Worm (Caenorhabditis elegans) whole organism, L4 larva: ENCODE results near the gene F22B3.5.
A peak's percentile ranks its signal among the peaks of the same experiment; 100 is the strongest.

Experiments
- F26F4.8 ChIP-seq: fragments of 200-800 bp; sonication (Bioruptor generic); conservative IDR thresholded peaks from 2 replicates; pipeline ENCODE4 v1.3.6; 2022; ENCODE audit warnings: missing genetic modification characterization, missing compliant biosample characterization
- F37D6.2 ChIP-seq: sonication (generic microtip); optimal IDR thresholded peaks from 2 replicates; lab custom pipeline; 2016; ENCODE audit warnings: mild to moderate bottlenecking, missing genetic modification characterization, missing compliant biosample characterization
- R02D3.7 ChIP-seq: fragments of 150-350 bp; sonication (generic microtip); optimal IDR thresholded peaks from 3 replicates; lab custom pipeline; 2014; ENCODE audit warnings: missing biosample characterization, missing genetic modification characterization
- T26A8.4 ChIP-seq: fragments of 200-800 bp; sonication (Bioruptor generic); IDR thresholded peaks from 2 replicates; pipeline ENCODE4 v1.3.6; 2022; ENCODE audit warnings: missing genetic modification characterization, missing compliant biosample characterization
- Y48G9A.11 ChIP-seq: fragments of 200-800 bp; sonication (Bioruptor generic); IDR thresholded peaks from 2 replicates; pipeline ENCODE4 v1.3.6; 2022; ENCODE audit warnings: missing genetic modification reagents, missing genetic modification characterization, missing compliant biosample characterization
- ZK546.5 ChIP-seq, 2 experiments: sonication (generic microtip); optimal IDR thresholded peaks; 2 replicates each; lab custom pipeline; 2017; ENCODE audit warnings: missing biosample characterization in 2 of 2, missing genetic modification characterization in 2 of 2
- aha-1 ChIP-seq: fragments of 150-350 bp; peaks from one replicate; lab custom pipeline; 2014; ENCODE audit warnings: missing biosample characterization, missing genetic modification characterization
- ama-1 ChIP-seq: fragments of 150-350 bp; optimal IDR thresholded peaks from 2 replicates; lab custom pipeline; 2014; ENCODE audit warnings: inconsistent platforms, mixed read lengths
- ceh-20 ChIP-seq: fragments of 200-800 bp; sonication (Bioruptor generic); IDR thresholded peaks from 2 replicates; pipeline ENCODE4 v1.3.6; 2022; ENCODE audit warnings: missing genetic modification reagents, missing genetic modification characterization, missing compliant biosample characterization
- ceh-28 ChIP-seq: fragments of 150-350 bp; optimal IDR thresholded peaks from 2 replicates; lab custom pipeline; 2014; ENCODE audit warnings: missing biosample characterization, missing genetic modification reagents, missing genetic modification characterization
- ceh-32 ChIP-seq: sonication (generic microtip); optimal IDR thresholded peaks from 2 replicates; lab custom pipeline; 2016; ENCODE audit warnings: mild to moderate bottlenecking, missing genetic modification characterization, missing compliant biosample characterization; ENCODE audit not compliant: poor library complexity
- ceh-82 ChIP-seq: sonication (generic microtip); optimal IDR thresholded peaks from 2 replicates; lab custom pipeline; 2017; ENCODE audit warnings: missing biosample characterization, missing genetic modification characterization
- ctbp-1 ChIP-seq: fragments of 200-800 bp; sonication (Bioruptor generic); IDR thresholded peaks from 2 replicates; pipeline ENCODE4 v1.3.6; 2022; ENCODE audit warnings: missing genetic modification reagents, missing genetic modification characterization, missing compliant biosample characterization
- daf-16 ChIP-seq, 3 experiments: sonication (generic microtip); optimal IDR thresholded peaks; 2 replicates each; lab custom pipeline; 2016 to 2017; ENCODE audit warnings: missing genetic modification characterization in 3 of 3, missing genetic modification reagents in 3 of 3, mild to moderate bottlenecking in 2 of 3, missing compliant biosample characterization in 2 of 3, missing biosample characterization in 1 of 3, moderate library complexity in 1 of 3
- daf-8 ChIP-seq: fragments of 200-800 bp; sonication (Bioruptor generic); IDR thresholded peaks from 2 replicates; pipeline ENCODE4 v1.3.6; 2022; ENCODE audit warnings: missing genetic modification characterization, missing compliant biosample characterization
- dmd-6 ChIP-seq: fragments of 200-800 bp; sonication (Bioruptor generic); IDR thresholded peaks from 2 replicates; pipeline ENCODE4 v1.3.6; 2022; ENCODE audit warnings: missing genetic modification reagents, missing genetic modification characterization, missing compliant biosample characterization
- dmd-9 ChIP-seq: fragments of 200-800 bp; sonication (Bioruptor generic); IDR thresholded peaks from 2 replicates; pipeline ENCODE4 v1.3.6; 2022; ENCODE audit warnings: missing genetic modification reagents, missing genetic modification characterization, missing compliant biosample characterization
- dpl-1 ChIP-seq: fragments of 150-350 bp; optimal IDR thresholded peaks from 2 replicates; lab custom pipeline; 2014; ENCODE audit warnings: missing biosample characterization, missing genetic modification reagents, missing genetic modification characterization
- duxl-1 ChIP-seq: sonication (generic microtip); optimal IDR thresholded peaks from 2 replicates; lab custom pipeline; 2016; ENCODE audit warnings: mild to moderate bottlenecking, missing genetic modification characterization, moderate library complexity, missing compliant biosample characterization; ENCODE audit not compliant: poor library complexity
- dve-1 ChIP-seq: sonication (generic microtip); optimal IDR thresholded peaks from 2 replicates; lab custom pipeline; 2017; ENCODE audit warnings: antibody characterized with exemption, mild to moderate bottlenecking, missing genetic modification characterization, missing compliant biosample characterization; ENCODE audit not compliant: insufficient read depth
- egl-43 ChIP-seq: fragments of 200-800 bp; sonication (Bioruptor generic); IDR thresholded peaks from 2 replicates; pipeline ENCODE4 v1.3.6; 2022; ENCODE audit warnings: missing genetic modification reagents, missing genetic modification characterization, missing compliant biosample characterization
- fkh-10 ChIP-seq: fragments of 150-350 bp; optimal IDR thresholded peaks from 2 replicates; lab custom pipeline; 2014; ENCODE audit warnings: missing biosample characterization, missing genetic modification reagents, missing genetic modification characterization
- fos-1 ChIP-seq: fragments of 150-350 bp; optimal IDR thresholded peaks from 2 replicates; lab custom pipeline; 2014; ENCODE audit warnings: missing biosample characterization, missing genetic modification characterization
- hif-1 ChIP-seq, 2 experiments: sonication (generic microtip); optimal IDR thresholded peaks; 2 replicates each; lab custom pipeline; 2016 to 2017; ENCODE audit warnings: missing compliant biosample characterization in 2 of 2, missing genetic modification characterization in 2 of 2, missing genetic modification reagents in 2 of 2, missing genotype in 2 of 2, mild to moderate bottlenecking in 1 of 2
- hlh-11 ChIP-seq: fragments of 200-800 bp; sonication (Bioruptor generic); optimal IDR thresholded peaks from 2 replicates; lab custom pipeline; 2018; ENCODE audit warnings: mild to moderate bottlenecking, missing genetic modification characterization, missing compliant biosample characterization
- hmg-1.1 ChIP-seq: fragments of 200-800 bp; sonication (Bioruptor generic); IDR thresholded peaks from 2 replicates; pipeline ENCODE4 v1.3.6; 2022; ENCODE audit warnings: missing genetic modification reagents, missing genetic modification characterization, missing compliant biosample characterization
- lim-7 ChIP-seq: fragments of 200-800 bp; sonication (Bioruptor generic); IDR thresholded peaks from 2 replicates; pipeline ENCODE4 v1.3.6; 2022; ENCODE audit warnings: missing genetic modification characterization, missing compliant biosample characterization
- lin-13 ChIP-seq: fragments of 150-350 bp; optimal IDR thresholded peaks from 2 replicates; lab custom pipeline; 2014; ENCODE audit warnings: missing biosample characterization, missing genetic modification reagents, missing genetic modification characterization
- lin-15B ChIP-seq: fragments of 150-350 bp; sonication (generic microtip); optimal IDR thresholded peaks from 3 replicates; lab custom pipeline; 2014; ENCODE audit warnings: missing biosample characterization, missing genetic modification characterization
- lin-29 ChIP-seq: fragments of 200-800 bp; sonication (Bioruptor generic); IDR thresholded peaks from 2 replicates; pipeline ENCODE4 v1.3.6; 2022; ENCODE audit warnings: missing genetic modification reagents, missing genetic modification characterization, missing compliant biosample characterization
- lin-39 ChIP-seq: fragments of 150-350 bp; optimal IDR thresholded peaks from 2 replicates; lab custom pipeline; 2014; ENCODE audit warnings: missing biosample characterization, missing genetic modification reagents, missing genetic modification characterization
- lir-3 ChIP-seq: sonication (generic microtip); optimal IDR thresholded peaks from 2 replicates; lab custom pipeline; 2016; ENCODE audit warnings: mild to moderate bottlenecking, missing genetic modification characterization, missing compliant biosample characterization
- lsy-2 ChIP-seq, 2 experiments: fragments of 150-350 bp in 1 of 2; sonication (generic microtip) in 1 of 2; optimal IDR thresholded peaks; 2 replicates each; lab custom pipeline; 2014 to 2017; ENCODE audit warnings: missing biosample characterization in 2 of 2, missing genetic modification characterization in 2 of 2
- mdt-29 ChIP-seq: fragments of 200-800 bp; sonication (Bioruptor generic); IDR thresholded peaks from 2 replicates; pipeline ENCODE4 v1.3.6; 2022; ENCODE audit warnings: missing genetic modification reagents, missing genetic modification characterization, missing compliant biosample characterization
- mep-1 ChIP-seq: fragments of 150-350 bp; sonication (generic microtip); optimal IDR thresholded peaks from 3 replicates; lab custom pipeline; 2014; ENCODE audit warnings: missing biosample characterization, missing genetic modification characterization
- nhr-10 ChIP-seq: fragments of 150-350 bp; optimal IDR thresholded peaks from 2 replicates; lab custom pipeline; 2014; ENCODE audit warnings: missing biosample characterization, missing genetic modification characterization
- nhr-11 ChIP-seq: fragments of 150-350 bp; optimal IDR thresholded peaks from 2 replicates; lab custom pipeline; 2014; ENCODE audit warnings: missing biosample characterization, missing genetic modification characterization
- nhr-111 ChIP-seq: fragments of 200-800 bp; sonication (Bioruptor generic); optimal IDR thresholded peaks from 2 replicates; lab custom pipeline; 2018; ENCODE audit warnings: mild to moderate bottlenecking, missing genetic modification characterization, missing compliant biosample characterization
- nhr-28 ChIP-seq: fragments of 150-350 bp; optimal IDR thresholded peaks from 2 replicates; lab custom pipeline; 2014; ENCODE audit warnings: missing biosample characterization, missing genetic modification characterization
- nhr-42 ChIP-seq: fragments of 200-800 bp; sonication (Bioruptor generic); IDR thresholded peaks from 2 replicates; pipeline ENCODE4 v1.3.6; 2022; ENCODE audit warnings: missing genetic modification characterization, missing compliant biosample characterization
- nhr-6 ChIP-seq: fragments of 150-350 bp; optimal IDR thresholded peaks from 2 replicates; lab custom pipeline; 2014; ENCODE audit warnings: missing biosample characterization, missing genetic modification characterization
- pha-4 ChIP-seq, 2 experiments: fragments of 150-350 bp in 1 of 2; fragments of 200-800 bp in 1 of 2; sonication (Bioruptor generic) in 1 of 2; IDR thresholded peaks in 1 of 2; optimal IDR thresholded peaks in 1 of 2; 2 replicates each; pipeline versions ENCODE4 v1.3.6 to Lab custom; 2014 to 2022; ENCODE audit warnings: missing genetic modification characterization in 2 of 2, missing genetic modification reagents in 2 of 2, missing biosample characterization in 1 of 2, missing compliant biosample characterization in 1 of 2
- pqm-1 ChIP-seq: sonication (generic microtip); optimal IDR thresholded peaks from 2 replicates; lab custom pipeline; 2017; ENCODE audit warnings: missing biosample characterization, missing genetic modification characterization
- rbr-2 ChIP-seq: sonication (generic microtip); optimal IDR thresholded peaks from 2 replicates; lab custom pipeline; 2016; ENCODE audit warnings: missing genotype, missing genetic modification characterization, missing compliant biosample characterization
- saeg-2 ChIP-seq: fragments of 200-800 bp; sonication (Bioruptor generic); IDR thresholded peaks from 2 replicates; pipeline ENCODE4 v1.3.6; 2022; ENCODE audit warnings: missing genetic modification reagents, missing genetic modification characterization, missing compliant biosample characterization
- set-16 ChIP-seq: fragments of 200-800 bp; sonication (Bioruptor generic); IDR thresholded peaks from 2 replicates; pipeline ENCODE4 v1.3.6; 2022; ENCODE audit warnings: missing genetic modification reagents, missing genetic modification characterization, missing compliant biosample characterization
- snpc-1.2 ChIP-seq: fragments of 200-800 bp; sonication (Bioruptor generic); IDR thresholded peaks from 2 replicates; pipeline ENCODE4 v1.3.6; 2022; ENCODE audit warnings: missing genetic modification reagents, missing genetic modification characterization, missing compliant biosample characterization
- tra-1 ChIP-seq: fragments of 200-800 bp; sonication (Bioruptor generic); IDR thresholded peaks from 2 replicates; pipeline ENCODE4 v1.3.6; 2022; ENCODE audit warnings: missing genetic modification reagents, missing genetic modification characterization, missing compliant biosample characterization
- ztf-7 ChIP-seq: fragments of 150-350 bp; optimal IDR thresholded peaks from 2 replicates; lab custom pipeline; 2014; ENCODE audit warnings: missing biosample characterization, missing genetic modification characterization

Gene F22B3.5

DNA sequence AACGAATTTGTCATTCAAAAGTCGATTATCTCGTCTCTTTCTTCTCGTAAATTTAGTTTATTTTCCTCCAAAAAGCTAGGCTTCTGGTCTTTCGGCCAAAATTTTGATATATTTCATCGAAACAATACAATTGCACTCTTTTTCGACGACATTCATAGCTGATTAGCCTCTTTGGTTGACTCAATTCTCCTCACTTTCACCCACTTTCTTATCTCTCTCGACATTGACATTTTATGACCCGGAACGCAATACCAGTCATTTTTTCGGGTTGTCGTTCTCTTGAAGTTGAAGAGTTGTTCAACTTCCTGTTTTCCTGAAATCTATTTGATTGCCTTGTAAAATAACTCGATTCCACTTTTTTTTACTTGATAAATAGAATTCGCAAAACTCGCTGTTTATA lies 18.0 kb upstream of the F22B3.5 start (continued):
- TF ChIP-seq ceh-28 (tag; lab: Kevin White, UChicago) = no peak
- TF ChIP-seq ama-1 (lab: Kevin White, UChicago) = no peak
- no peak for TF ChIP-seq set-16
- TF ChIP-seq daf-8 (GFP tag; lab: Robert Waterston, UW) = no peak
- no peak for TF ChIP-seq dmd-9 (GFP tag; lab: Robert Waterston, UW)
- TF ChIP-seq lim-7 (GFP tag; lab: Robert Waterston, UW) = no peak
- TF ChIP-seq ceh-82 (tag; lab: Kevin White, UChicago) = no peak
- no peak for TF ChIP-seq nhr-42 (GFP tag; lab: Robert Waterston, UW)
- no peak for TF ChIP-seq F26F4.8 (GFP tag; lab: Robert Waterston, UW)
- TF ChIP-seq dve-1 = peak; percentile 62
- no peak for TF ChIP-seq Y48G9A.11 (GFP tag; lab: Robert Waterston, UW)
- TF ChIP-seq egl-43 (GFP tag; lab: Robert Waterston, UW) = no peak
- peak; percentile 31 for TF ChIP-seq nhr-28
- no peak for TF ChIP-seq snpc-1.2
- TF ChIP-seq fkh-10 = no peak
- TF ChIP-seq ZK546.5 (tag; optimal IDR thresholded peaks at IDR 0.05; lab: Kevin White, UChicago) = no peak
- peak; percentile 21 for TF ChIP-seq aha-1 (tag; lab: Kevin White, UChicago)
- TF ChIP-seq lin-39 (tag; lab: Kevin White, UChicago) = no peak
- no peak for TF ChIP-seq saeg-2 (GFP tag; lab: Robert Waterston, UW)
- TF ChIP-seq ztf-7 (tag; lab: Kevin White, UChicago) = no peak
- no peak for TF ChIP-seq fos-1 (tag; lab: Kevin White, UChicago)
- TF ChIP-seq pqm-1 = peak; percentile 71
- TF ChIP-seq ceh-20 (GFP tag; lab: Robert Waterston, UW) = no peak
- no peak for TF ChIP-seq lin-15B (tag; lab: Kevin White, UChicago)
- no peak for TF ChIP-seq R02D3.7
- no peak for TF ChIP-seq lir-3 (tag; lab: Kevin White, UChicago)
- no peak for TF ChIP-seq T26A8.4 (GFP tag; lab: Robert Waterston, UW)

- TF ChIP-seq hif-1 (tag; optimal IDR thresholded peaks at IDR 0.05; lab: Kevin White, UChicago) = peak in 1 of 2 experiments; percentile 10
- peak; percentile 56 for TF ChIP-seq hlh-11 (tag; lab: Kevin White, UChicago)
- peak; percentile 57; the same call in 1 of the 2 replicates for TF ChIP-seq hmg-1.1 (GFP tag; lab: Robert Waterston, UW)
- no peak for TF ChIP-seq mdt-29 (GFP tag; lab: Robert Waterston, UW)
- TF ChIP-seq nhr-11 = peak; percentile 53
- peak; percentile 66 for TF ChIP-seq dpl-1 (GFP tag; lab: Kevin White, UChicago)
- TF ChIP-seq nhr-111 = no peak
- TF ChIP-seq lsy-2 (tag; optimal IDR thresholded peaks at IDR 0.05; lab: Kevin White, UChicago) = peak; percentile 26 to 84
- no peak for TF ChIP-seq ceh-32 (tag; lab: Kevin White, UChicago)
- peak; percentile 10 for TF ChIP-seq F37D6.2
- peak; percentile 18 for TF ChIP-seq nhr-28
- peak; percentile 79 for TF ChIP-seq rbr-2
- TF ChIP-seq tra-1 (GFP tag; lab: Robert Waterston, UW) = no peak
- TF ChIP-seq ctbp-1 = peak; percentile 61
- no peak for TF ChIP-seq lin-29
- no peak for TF ChIP-seq duxl-1 (tag; lab: Kevin White, UChicago)
- TF ChIP-seq ceh-28 (tag; lab: Kevin White, UChicago) = peak; percentile 39
- TF ChIP-seq T26A8.4 (GFP tag; lab: Robert Waterston, UW) = 0 out of 2 replicates have a peak, but pooled peaks have one; percentile 28
- TF ChIP-seq mep-1 = peak; percentile 80
- TF ChIP-seq fkh-10 = peak; percentile 33
- TF ChIP-seq aha-1 (tag; lab: Kevin White, UChicago) = peak; percentile 97
- TF ChIP-seq nhr-6 (tag; lab: Kevin White, UChicago) = peak; percentile 14
- no peak for TF ChIP-seq pha-4 (GFP tag; IDR thresholded peaks at IDR 0.05; lab: Robert Waterston, UW)
- TF ChIP-seq pha-4 (tag; optimal IDR thresholded peaks at IDR 0.05; lab: Kevin White, UChicago) = peak; percentile 66
- peak in 1 of 2 experiments; percentile 31 for TF ChIP-seq daf-16 (GFP tag; optimal IDR thresholded peaks at IDR 0.05; lab: Kevin White, UChicago)
- TF ChIP-seq daf-16 (tag; optimal IDR thresholded peaks at IDR 0.05; lab: Kevin White, UChicago) = peak; percentile 67
- 0 out of 2 replicates have a peak, but pooled peaks have one; percentile 41 for TF ChIP-seq dmd-6
- TF ChIP-seq nhr-10 = no peak
- TF ChIP-seq dve-1 = peak; percentile 49
- TF ChIP-seq lin-13 = peak; percentile 13
Measured at ce11 chrIV:11433709-11434108, 17.1 kb upstream of the F22B3.5 start.
